Worm (Caenorhabditis elegans): ENCODE results near the gene snf-3.

ce11 chrII:1131367-1131766, 39.6 kb downstream of the snf-3 start:
- TF ChIP-seq him-1 (tag; optimal IDR thresholded peaks at IDR 0.05) (no peak), dao-5 (tag; optimal IDR thresholded peaks at IDR 0.05) (no peak)
